Fruit fly (Drosophila melanogaster) whole organism, pupa: Measurements from ENCODE around the gene alien.

Experiments
- CG10348 ChIP-seq: fragments of 200-800 bp; sonication (Bioruptor generic); IDR thresholded peaks from 2 replicates; pipeline ENCODE4 v1.3.6; 2022; ENCODE audit warnings: missing biosample characterization, missing genetic modification characterization
- CG12605 ChIP-seq: fragments of 200-800 bp; sonication (Bioruptor generic); IDR thresholded peaks from 2 replicates; pipeline ENCODE4 v1.3.6; 2022; ENCODE audit warnings: missing biosample characterization, missing genetic modification characterization
- CG13204 ChIP-seq: fragments of 200-800 bp; sonication (Bioruptor generic); optimal IDR thresholded peaks from 2 replicates; lab custom pipeline; 2018; ENCODE audit warnings: missing biosample characterization, mild to moderate bottlenecking, missing genetic modification characterization, moderate library complexity
- CG14655 ChIP-seq: fragments of 200-800 bp; sonication (Bioruptor generic); optimal IDR thresholded peaks from 3 replicates; lab custom pipeline; 2017; ENCODE audit warnings: mild to moderate bottlenecking, missing biosample characterization, missing genetic modification reagents, missing genetic modification characterization
- CG17806 ChIP-seq: fragments of 200-800 bp; sonication (Bioruptor generic); optimal IDR thresholded peaks from 2 replicates; lab custom pipeline; 2018; ENCODE audit warnings: missing biosample characterization, mild to moderate bottlenecking, missing genetic modification characterization, moderate library complexity
- CG4496 ChIP-seq: fragments of 200-800 bp; sonication (Bioruptor generic); IDR thresholded peaks from 3 replicates; pipeline ENCODE4 v1.3.6; 2022; ENCODE audit warnings: missing biosample characterization, missing genetic modification characterization
- D1 ChIP-seq: fragments of 200-800 bp; sonication (Bioruptor generic); optimal IDR thresholded peaks from 2 replicates; lab custom pipeline; 2018; ENCODE audit warnings: missing biosample characterization, mild to moderate bottlenecking, missing genetic modification characterization, moderate library complexity
- EcR ChIP-seq: fragments of 200-800 bp; sonication (Bioruptor generic); optimal IDR thresholded peaks from 3 replicates; lab custom pipeline; 2019; ENCODE audit warnings: missing biosample characterization, missing genetic modification characterization, mild to moderate bottlenecking, moderate library complexity, missing genetic modification reagents
- Pif1A ChIP-seq: fragments of 200-800 bp; sonication (Bioruptor generic); optimal IDR thresholded peaks from 3 replicates; lab custom pipeline; 2016; ENCODE audit warnings: missing biosample characterization, missing genetic modification characterization
- fd96Ca ChIP-seq: fragments of 200-800 bp; sonication (Bioruptor generic); IDR thresholded peaks from 3 replicates; pipeline ENCODE4 v1.3.6; 2022; ENCODE audit warnings: missing biosample characterization, missing genetic modification characterization
- gl ChIP-seq: fragments of 200-800 bp; sonication (Bioruptor generic); optimal IDR thresholded peaks from 2 replicates; lab custom pipeline; 2018; ENCODE audit warnings: missing biosample characterization, mild to moderate bottlenecking, missing genetic modification characterization
- rn ChIP-seq: fragments of 200-800 bp; sonication (Bioruptor generic); IDR thresholded peaks from 2 replicates; pipeline ENCODE4 v1.3.6; 2022; ENCODE audit warnings: missing biosample characterization, missing genetic modification characterization

DNA sequence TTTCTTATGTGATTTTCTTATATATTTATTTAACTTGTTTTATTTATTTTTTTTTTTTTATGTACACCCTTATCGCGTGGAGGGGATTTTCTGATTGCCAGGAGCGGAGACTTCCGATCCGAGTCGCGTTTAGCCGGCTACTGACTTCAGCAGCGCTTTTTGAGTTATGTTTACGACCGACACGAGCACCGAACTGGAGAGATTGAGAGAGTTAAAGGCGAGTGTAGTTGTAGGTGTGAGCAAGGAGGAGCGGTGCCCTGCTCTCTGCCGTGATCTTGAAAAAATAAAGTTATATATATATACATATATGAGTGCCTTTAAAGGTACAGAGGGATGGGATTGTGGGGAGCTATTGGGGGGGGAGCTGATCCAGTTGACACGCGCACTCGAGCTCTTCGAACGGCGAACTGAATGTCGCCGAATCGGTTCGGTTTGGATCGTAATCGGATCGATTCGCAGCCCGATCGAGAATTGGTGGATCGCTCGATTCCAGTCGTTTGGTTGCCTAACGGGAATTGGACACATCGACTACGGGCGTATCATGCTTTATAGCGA is 8.1 kb downstream of the alien start, which contains the start of gene rost:
- TF ChIP-seq rn (no peak), CG13204 (GFP tag; lab: Kevin White, UChicago) (peak; percentile 55), CG14655 (GFP tag; lab: Kevin White, UChicago) (no peak), CG17806 (tag; lab: Kevin White, UChicago) (no peak), EcR (GFP tag; lab: Kevin White, UChicago) (peak; percentile 72), D1 (tag; lab: Kevin White, UChicago) (no peak), Pif1A (GFP tag; lab: Kevin White, UChicago) (peak; percentile 7), fd96Ca (GFP tag; lab: Robert Waterston, UW) (no peak; the same call in 2 of the 3 replicates), gl (tag; lab: Kevin White, UChicago) (no peak), CG12605 (GFP tag; lab: Robert Waterston, UW) (no peak), CG4496 (GFP tag; lab: Robert Waterston, UW) (peak; percentile 38; the same call in 1 of the 3 replicates), CG10348 (GFP tag; lab: Robert Waterston, UW) (no peak)
